Fruit fly (Drosophila melanogaster) S2 (cell line): ENCODE measurements around the gene CG11836.

ENCODE experiments used
- CG8478 ChIP-seq: fragments of >200 bp; optimal IDR thresholded peaks from 2 replicates; lab custom pipeline; 2018
- CTCF ChIP-seq, 2 experiments: fragments of >200 bp; optimal IDR thresholded peaks; 2 replicates each; lab custom pipeline; 2018

DNA sequence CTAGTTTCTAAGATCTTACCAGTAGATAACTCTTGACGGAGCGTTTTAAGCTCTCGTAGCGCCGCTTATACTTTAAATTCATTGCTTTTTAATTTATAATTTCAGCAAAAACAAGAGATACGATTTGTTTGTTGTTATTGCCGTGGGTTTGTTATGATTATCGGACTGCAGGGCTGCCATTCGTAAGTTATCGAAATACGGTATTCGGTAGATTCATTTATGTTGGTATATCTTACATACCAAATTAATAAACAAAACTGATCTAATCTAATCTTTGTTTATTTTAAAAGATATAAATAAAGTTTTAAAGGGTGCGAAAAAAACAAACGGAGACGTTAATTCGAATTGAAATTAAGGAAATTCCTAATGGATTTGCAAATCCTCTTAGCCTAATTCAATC lies 14.9 kb upstream of the CG11836 start, which contains the start of the genes CG31111 and stac:
- TF ChIP-seq CG8478 (lab: Kevin White, UChicago) (no peak), CTCF (optimal IDR thresholded peaks at IDR 0.05; lab: Kevin White, UChicago) (no peak)
